Worm (Caenorhabditis elegans) whole organism, mixed stage, embryonic: ENCODE data around the gene mam-6.

Source experiments
- elt-1 ChIP-seq: sonication (generic microtip); optimal IDR thresholded peaks from 2 replicates; lab custom pipeline; 2017; ENCODE audit warnings: missing genetic modification characterization, mild to moderate bottlenecking, missing compliant biosample characterization, antibody characterized with exemption, moderate library complexity, borderline replicate concordance; ENCODE audit not compliant: insufficient read depth
- elt-3 ChIP-seq: fragments of 150-350 bp; optimal IDR thresholded peaks from 2 replicates; lab custom pipeline; 2014; ENCODE audit warnings: missing biosample characterization, missing genetic modification characterization
- lsy-2 ChIP-seq: fragments of 150-350 bp; optimal IDR thresholded peaks from 2 replicates; lab custom pipeline; 2014; ENCODE audit warnings: missing biosample characterization, missing genetic modification characterization
- nhr-12 ChIP-seq: fragments of 150-350 bp; optimal IDR thresholded peaks from 2 replicates; lab custom pipeline; 2014; ENCODE audit warnings: missing biosample characterization, missing genetic modification characterization
- nhr-76 ChIP-seq: sonication (generic microtip); optimal IDR thresholded peaks from 2 replicates; lab custom pipeline; 2017; ENCODE audit warnings: missing biosample characterization, missing genetic modification characterization
- unc-39 ChIP-seq: fragments of 150-350 bp; optimal IDR thresholded peaks from 2 replicates; lab custom pipeline; 2014; ENCODE audit warnings: missing biosample characterization, missing genetic modification characterization
- unc-62 ChIP-seq: fragments of 150-350 bp; optimal IDR thresholded peaks from 2 replicates; lab custom pipeline; 2014; ENCODE audit warnings: missing biosample characterization, missing genetic modification reagents, missing genetic modification characterization
- ztf-11 ChIP-seq: fragments of 150-350 bp; optimal IDR thresholded peaks from 2 replicates; lab custom pipeline; 2014; ENCODE audit warnings: missing biosample characterization, missing genetic modification characterization

DNA sequence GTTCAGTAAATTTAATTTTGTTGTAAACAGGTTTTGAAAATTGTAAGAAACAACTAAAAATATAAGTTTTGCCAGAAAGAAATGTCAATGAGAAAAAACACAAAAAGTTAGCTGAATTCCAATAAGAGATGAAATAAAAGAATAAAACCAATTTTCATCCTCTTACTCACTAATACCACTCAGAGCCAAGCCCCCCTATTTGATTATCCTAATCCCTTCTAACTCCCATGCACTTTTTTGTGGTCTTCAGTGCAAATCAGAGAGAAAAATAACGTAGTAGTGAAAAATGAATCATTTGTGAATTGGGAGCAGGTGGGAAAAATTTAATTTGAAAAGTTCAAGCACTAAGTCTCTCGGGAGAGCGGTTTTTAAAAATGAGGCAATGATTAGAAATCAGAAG is 27.8 kb downstream of the mam-6 start:
- no peak for TF ChIP-seq nhr-76 (tag; lab: Kevin White, UChicago)
- TF ChIP-seq nhr-12 (tag; lab: Kevin White, UChicago) = no peak
- no peak for TF ChIP-seq elt-3 (tag; lab: Kevin White, UChicago)
- no peak for TF ChIP-seq lsy-2 (tag; lab: Kevin White, UChicago)
- TF ChIP-seq unc-39 = no peak
- no peak for TF ChIP-seq unc-62 (GFP tag; lab: Kevin White, UChicago)
- no peak for TF ChIP-seq ztf-11 (tag; lab: Kevin White, UChicago)
- TF ChIP-seq elt-1 (tag; lab: Kevin White, UChicago) = no peak
